Fruit fly (Drosophila melanogaster) whole organism, embryonic: ENCODE results near the gene CG3457.
A peak's percentile ranks its signal among the peaks of the same experiment; 100 is the strongest.

Experiments used
- B-H1 ChIP-seq: fragments of 200-800 bp; sonication (Bioruptor generic); IDR thresholded peaks from 3 replicates; pipeline ENCODE4 v1.3.6; 2022; ENCODE audit warnings: missing biosample characterization, missing genetic modification characterization
- BtbVII ChIP-seq: fragments of 200-800 bp; sonication (Bioruptor generic); optimal IDR thresholded peaks from 3 replicates; lab custom pipeline; 2017; ENCODE audit warnings: missing biosample characterization, mild to moderate bottlenecking, missing genetic modification characterization
- CG1024 ChIP-seq: fragments of 200-800 bp; sonication (Bioruptor generic); IDR thresholded peaks from 2 replicates; pipeline ENCODE4 v1.3.6; 2022; ENCODE audit warnings: missing biosample characterization, missing genetic modification characterization
- CG10321 ChIP-seq: fragments of 200-800 bp; sonication (Bioruptor generic); IDR thresholded peaks from 2 replicates; pipeline ENCODE4 v1.3.6; 2022; ENCODE audit warnings: missing biosample characterization, missing genetic modification characterization
- CG11560 ChIP-seq: fragments of 200-800 bp; sonication (Bioruptor generic); IDR thresholded peaks from 3 replicates; pipeline ENCODE4 v1.3.6; 2022; ENCODE audit warnings: missing biosample characterization, missing genetic modification characterization
- CG11695 ChIP-seq: fragments of 200-800 bp; sonication (Bioruptor generic); IDR thresholded peaks from 3 replicates; pipeline ENCODE4 v1.3.6; 2022; ENCODE audit warnings: missing biosample characterization, missing genetic modification characterization
- CG12299 ChIP-seq: fragments of 200-800 bp; sonication (Bioruptor generic); optimal IDR thresholded peaks from 2 replicates; lab custom pipeline; 2018; ENCODE audit warnings: missing biosample characterization, mild to moderate bottlenecking, missing genetic modification characterization
- CG13775 ChIP-seq: fragments of 200-800 bp; sonication (Bioruptor generic); optimal IDR thresholded peaks from 3 replicates; lab custom pipeline; 2017; ENCODE audit warnings: missing biosample characterization, mild to moderate bottlenecking, missing genetic modification characterization
- CG14441 ChIP-seq: fragments of 200-800 bp; sonication (Bioruptor generic); IDR thresholded peaks from 2 replicates; pipeline ENCODE4 v1.3.6; 2022; ENCODE audit warnings: missing biosample characterization, missing genetic modification characterization
- CG16815 ChIP-seq: fragments of 200-800 bp; sonication (Bioruptor generic); optimal IDR thresholded peaks from 3 replicates; lab custom pipeline; 2017; ENCODE audit warnings: missing biosample characterization, mild to moderate bottlenecking, missing genetic modification characterization
- CG17361 ChIP-seq: fragments of 200-800 bp; sonication (Bioruptor generic); IDR thresholded peaks from 3 replicates; pipeline ENCODE4 v1.3.6; 2022; ENCODE audit warnings: missing biosample characterization, missing genetic modification characterization
- CG17802 ChIP-seq: fragments of 200-800 bp; sonication (Bioruptor generic); optimal IDR thresholded peaks from 2 replicates; lab custom pipeline; 2018; ENCODE audit warnings: missing biosample characterization, mild to moderate bottlenecking, missing genetic modification characterization, moderate library complexity
- CG18599 ChIP-seq: fragments of 200-800 bp; sonication (Bioruptor generic); optimal IDR thresholded peaks from 3 replicates; lab custom pipeline; 2017; ENCODE audit warnings: missing biosample characterization, missing genetic modification characterization, mild to moderate bottlenecking, moderate library complexity, missing genetic modification reagents
- CG2120 ChIP-seq: fragments of 200-800 bp; sonication (Bioruptor generic); optimal IDR thresholded peaks from 3 replicates; lab custom pipeline; 2016; ENCODE audit warnings: missing biosample characterization, missing genetic modification characterization
- CG2712 ChIP-seq: fragments of 200-800 bp; optimal IDR thresholded peaks from 3 replicates; lab custom pipeline; 2019; ENCODE audit warnings: missing biosample characterization, mild to moderate bottlenecking, missing genetic modification characterization, moderate library complexity
- CG32772 ChIP-seq: fragments of 200-800 bp; sonication (Bioruptor generic); IDR thresholded peaks from 2 replicates; pipeline ENCODE4 v1.3.6; 2022; ENCODE audit warnings: missing biosample characterization, missing genetic modification characterization
- CG3995 ChIP-seq: fragments of 200-800 bp; sonication (Bioruptor generic); optimal IDR thresholded peaks from 3 replicates; lab custom pipeline; 2016; ENCODE audit warnings: missing biosample characterization, missing genetic modification characterization
- CG43689 ChIP-seq: fragments of 200-800 bp; sonication (Bioruptor generic); IDR thresholded peaks from 2 replicates; pipeline ENCODE4 v1.3.6; 2022; ENCODE audit warnings: missing biosample characterization, missing genetic modification characterization
- CG7745 ChIP-seq: fragments of 200-800 bp; sonication (Bioruptor generic); optimal IDR thresholded peaks from 2 replicates; lab custom pipeline; 2018; ENCODE audit warnings: missing biosample characterization, mild to moderate bottlenecking, missing genetic modification characterization, moderate library complexity
- CG7963 ChIP-seq: fragments of 200-800 bp; sonication (Bioruptor generic); IDR thresholded peaks from 3 replicates; pipeline ENCODE4 v1.3.6; 2022; ENCODE audit warnings: missing biosample characterization, missing genetic modification characterization; ENCODE audit not compliant: partially characterized antibody
- CG9437 ChIP-seq: fragments of 200-800 bp; sonication (Bioruptor generic); optimal IDR thresholded peaks from 2 replicates; lab custom pipeline; 2018; ENCODE audit warnings: missing biosample characterization, mild to moderate bottlenecking, missing genetic modification characterization
- Camta ChIP-seq: fragments of 200-800 bp; sonication (Bioruptor generic); optimal IDR thresholded peaks from 2 replicates; lab custom pipeline; 2016; ENCODE audit warnings: missing biosample characterization, missing genetic modification characterization
- Dip2 ChIP-seq: fragments of 200-800 bp; sonication (Bioruptor generic); IDR thresholded peaks from 2 replicates; pipeline ENCODE4 v1.3.6; 2022; ENCODE audit warnings: missing biosample characterization, missing genetic modification characterization
- Dp ChIP-seq: fragments of 200-800 bp; sonication (Bioruptor generic); optimal IDR thresholded peaks from 2 replicates; lab custom pipeline; 2018; ENCODE audit warnings: missing biosample characterization, mild to moderate bottlenecking, missing genetic modification characterization, moderate library complexity
- Fer1 ChIP-seq: fragments of 200-800 bp; sonication (Bioruptor generic); optimal IDR thresholded peaks from 2 replicates; lab custom pipeline; 2017; ENCODE audit warnings: missing biosample characterization, mild to moderate bottlenecking, missing genetic modification characterization
- H15 ChIP-seq: fragments of 200-800 bp; sonication (Bioruptor generic); IDR thresholded peaks from 3 replicates; pipeline ENCODE4 v1.3.6; 2022; ENCODE audit warnings: missing biosample characterization, missing genetic modification characterization
- HLH3B ChIP-seq: fragments of 200-800 bp; sonication (Bioruptor generic); IDR thresholded peaks from 2 replicates; pipeline ENCODE4 v1.3.6; 2022; ENCODE audit warnings: missing biosample characterization, missing genetic modification characterization
- HLH4C ChIP-seq: fragments of 200-800 bp; sonication (Bioruptor generic); IDR thresholded peaks from 3 replicates; pipeline ENCODE4 v1.3.6; 2022; ENCODE audit warnings: missing biosample characterization, missing genetic modification characterization; ENCODE audit not compliant: partially characterized antibody
- Mad ChIP-seq: fragments of 200-800 bp; sonication (Bioruptor generic); optimal IDR thresholded peaks from 2 replicates; lab custom pipeline; 2016; ENCODE audit warnings: missing biosample characterization, missing genetic modification characterization
- Myb ChIP-seq: fragments of 200-800 bp; sonication (Bioruptor generic); optimal IDR thresholded peaks from 2 replicates; lab custom pipeline; 2016; ENCODE audit warnings: missing biosample characterization, missing genetic modification characterization
- NC2β ChIP-seq: fragments of 200-800 bp; sonication (Bioruptor generic); optimal IDR thresholded peaks from 2 replicates; lab custom pipeline; 2016; ENCODE audit warnings: missing biosample characterization, missing genetic modification characterization
- NfI ChIP-seq: fragments of 200-800 bp; sonication (Bioruptor generic); optimal IDR thresholded peaks from 3 replicates; lab custom pipeline; 2018; ENCODE audit warnings: missing biosample characterization, mild to moderate bottlenecking, missing genetic modification characterization, moderate library complexity
- Oaz ChIP-seq: fragments of 200-800 bp; sonication (Bioruptor generic); IDR thresholded peaks from 2 replicates; pipeline ENCODE4 v1.3.6; 2022; ENCODE audit warnings: missing biosample characterization, missing genetic modification characterization
- PHDP ChIP-seq: fragments of 200-800 bp; sonication (Bioruptor generic); optimal IDR thresholded peaks from 3 replicates; lab custom pipeline; 2018; ENCODE audit warnings: missing biosample characterization, mild to moderate bottlenecking, missing genetic modification characterization, moderate library complexity
- Rfx ChIP-seq: fragments of 200-800 bp; sonication (Bioruptor generic); IDR thresholded peaks from 2 replicates; pipeline ENCODE4 v1.3.6; 2022; ENCODE audit warnings: missing biosample characterization, missing genetic modification characterization
- Tbp ChIP-seq: fragments of >200 bp; optimal IDR thresholded peaks from 2 replicates; lab custom pipeline; 2018; ENCODE audit warnings: missing biosample characterization, missing genetic modification characterization
- aop ChIP-seq: fragments of 200-800 bp; sonication (Bioruptor generic); IDR thresholded peaks from 2 replicates; pipeline ENCODE4 v1.3.6; 2022; ENCODE audit warnings: missing biosample characterization, missing genetic modification characterization
- ase ChIP-seq: fragments of 200-800 bp; sonication (Bioruptor generic); IDR thresholded peaks from 3 replicates; pipeline ENCODE4 v1.3.6; 2022; ENCODE audit warnings: missing biosample characterization, missing genetic modification characterization
- cad ChIP-seq: fragments of >200 bp; optimal IDR thresholded peaks from 2 replicates; lab custom pipeline; 2017; ENCODE audit warnings: missing biosample characterization, missing genetic modification characterization
- dimm ChIP-seq: fragments of 200-800 bp; sonication (Bioruptor generic); IDR thresholded peaks from 2 replicates; pipeline ENCODE4 v1.3.6; 2022; ENCODE audit warnings: missing biosample characterization, missing genetic modification characterization
- gem ChIP-seq: fragments of 200-800 bp; sonication (Bioruptor generic); optimal IDR thresholded peaks from 2 replicates; lab custom pipeline; 2019; ENCODE audit warnings: missing biosample characterization, mild to moderate bottlenecking, missing genetic modification characterization, moderate library complexity
- gsb-n ChIP-seq: fragments of 200-800 bp; sonication (Bioruptor generic); optimal IDR thresholded peaks from 3 replicates; lab custom pipeline; 2018; ENCODE audit warnings: missing biosample characterization, mild to moderate bottlenecking, missing genetic modification characterization
- hkb ChIP-seq, 2 experiments: fragments of 200-800 bp in 1 of 2; fragments of >200 bp in 1 of 2; sonication (Bioruptor generic) in 1 of 2; IDR thresholded peaks in 1 of 2; optimal IDR thresholded peaks in 1 of 2; 2 replicates each; pipeline versions ENCODE4 v1.3.6 to Lab custom; 2017 to 2022; ENCODE audit warnings: missing biosample characterization in 1 of 2, missing genetic modification characterization in 1 of 2
- jumu ChIP-seq: fragments of 200-800 bp; sonication (Bioruptor generic); optimal IDR thresholded peaks from 3 replicates; lab custom pipeline; 2016; ENCODE audit warnings: missing biosample characterization, missing genetic modification characterization
- kah ChIP-seq: fragments of 200-800 bp; sonication (Bioruptor generic); optimal IDR thresholded peaks from 2 replicates; lab custom pipeline; 2018; ENCODE audit warnings: missing biosample characterization, mild to moderate bottlenecking, missing genetic modification characterization
- ken ChIP-seq: fragments of 200-800 bp; sonication (Bioruptor generic); IDR thresholded peaks from 3 replicates; pipeline ENCODE4 v1.3.6; 2022; ENCODE audit warnings: missing biosample characterization, missing genetic modification characterization
- oc ChIP-seq: fragments of 200-800 bp; sonication (Bioruptor generic); optimal IDR thresholded peaks from 2 replicates; lab custom pipeline; 2018; ENCODE audit warnings: missing biosample characterization, mild to moderate bottlenecking, missing genetic modification characterization, moderate library complexity
- slou ChIP-seq: fragments of 200-800 bp; sonication (Bioruptor generic); optimal IDR thresholded peaks from 3 replicates; lab custom pipeline; 2016; ENCODE audit warnings: missing biosample characterization, missing genetic modification characterization
- so ChIP-seq: fragments of 200-800 bp; sonication (Bioruptor generic); IDR thresholded peaks from 3 replicates; pipeline ENCODE4 v1.3.6; 2022; ENCODE audit warnings: missing biosample characterization, missing genetic modification characterization
- ssp ChIP-seq: fragments of 200-800 bp; sonication (Bioruptor generic); IDR thresholded peaks from 2 replicates; pipeline ENCODE4 v1.3.6; 2022; ENCODE audit warnings: missing biosample characterization, missing genetic modification characterization
- tin ChIP-seq: fragments of 200-800 bp; sonication (Bioruptor generic); optimal IDR thresholded peaks from 3 replicates; lab custom pipeline; 2016; ENCODE audit warnings: missing biosample characterization, missing genetic modification characterization
- tna ChIP-seq: fragments of 200-800 bp; sonication (Bioruptor generic); IDR thresholded peaks from 2 replicates; pipeline ENCODE4 v1.3.6; 2022; ENCODE audit warnings: missing biosample characterization, missing genetic modification characterization; ENCODE audit not compliant: partially characterized antibody

The CG3457 gene

dm6 chrX:2149478-2149877, 38.1 kb upstream of the CG3457 start, which contains the start of gene bcn92 (continued):
- TF ChIP-seq CG2712 (tag; lab: Kevin White, UChicago) (peak; percentile 43), Fer1 (GFP tag; lab: Kevin White, UChicago) (peak; percentile 37), CG13775 (GFP tag; lab: Kevin White, UChicago) (peak; percentile 38), so (GFP tag; lab: Robert Waterston, UW) (no peak), HLH4C (GFP tag; lab: Robert Waterston, UW) (peak; percentile 87), CG17361 (GFP tag; lab: Robert Waterston, UW) (peak; percentile 39; the same call in 1 of the 3 replicates), gsb-n (no peak), B-H1 (GFP tag; lab: Robert Waterston, UW) (no peak), CG17802 (tag; lab: Kevin White, UChicago) (no peak), cad (GFP tag; lab: Kevin White, UChicago) (no peak), ssp (GFP tag; lab: Robert Waterston, UW) (no peak), CG7963 (peak; percentile 82), gem (peak; percentile 56), CG3995 (peak; percentile 28), CG10321 (GFP tag; lab: Robert Waterston, UW) (no peak), CG18599 (GFP tag; lab: Kevin White, UChicago) (peak; percentile 18), NfI (GFP tag; lab: Kevin White, UChicago) (peak; percentile 17), BtbVII (no peak), CG11560 (tag; lab: Robert Waterston, UW) (no peak), slou (GFP tag; lab: Kevin White, UChicago) (no peak), oc (no peak), CG16815 (no peak), CG12299 (tag; lab: Kevin White, UChicago) (no peak), CG1024 (GFP tag; lab: Robert Waterston, UW) (0 out of 2 replicates have a peak, but pooled peaks have one; percentile 11), Tbp (no peak), PHDP (tag; lab: Kevin White, UChicago) (peak; percentile 34), Dip2 (GFP tag; lab: Robert Waterston, UW) (no peak), aop (GFP tag; lab: Robert Waterston, UW) (no peak), HLH3B (GFP tag; lab: Robert Waterston, UW) (peak; percentile 20; the same call in 1 of the 2 replicates), Rfx (GFP tag; lab: Robert Waterston, UW) (peak; percentile 73), CG11695 (GFP tag; lab: Robert Waterston, UW) (no peak), H15 (GFP tag; lab: Robert Waterston, UW) (peak; percentile 42; the same call in 1 of the 3 replicates), NC2β (GFP tag; lab: Kevin White, UChicago) (peak; percentile 10), CG2120 (peak; percentile 65), CG43689 (GFP tag; lab: Robert Waterston, UW) (no peak), CG14441 (peak; percentile 33; the same call in 1 of the 2 replicates), ase (GFP tag; lab: Robert Waterston, UW) (no peak), CG7745 (tag; lab: Kevin White, UChicago) (no peak), CG9437 (GFP tag; lab: Kevin White, UChicago) (no peak), Oaz (GFP tag; lab: Robert Waterston, UW) (no peak), tin (GFP tag; lab: Kevin White, UChicago) (peak; percentile 52), CG32772 (GFP tag; lab: Robert Waterston, UW) (0 out of 2 replicates have a peak, but pooled peaks have one; percentile 5), dimm (GFP tag; lab: Robert Waterston, UW) (no peak), tna (peak; percentile 85), Mad (GFP tag; lab: Kevin White, UChicago) (peak; percentile 39), Camta (peak; percentile 45), Myb (GFP tag; lab: Kevin White, UChicago) (peak; percentile 45), hkb (optimal IDR thresholded peaks at IDR 0.05; lab: Kevin White, UChicago) (no peak), hkb (GFP tag; IDR thresholded peaks at IDR 0.05; lab: Robert Waterston, UW) (no peak), Dp (GFP tag; lab: Kevin White, UChicago) (peak; percentile 10), kah (GFP tag; lab: Kevin White, UChicago) (no peak), jumu (GFP tag; lab: Kevin White, UChicago) (peak; percentile 50), ken (GFP tag; lab: Robert Waterston, UW) (no peak)
